Worm (Caenorhabditis elegans): ENCODE measurements around the gene nhr-37.

ce11 chrV:6652051-6652450, 30.1 kb downstream of the nhr-37 start, which contains the start of gene T10H9.8:
- TF ChIP-seq F13C5.2 (tag; optimal IDR thresholded peaks at IDR 0.05) (no peak), flt-1 (GFP tag; IDR thresholded peaks at IDR 0.05) (no peak), ceh-36 (tag; optimal IDR thresholded peaks at IDR 0.05) (no peak), tbx-11 (GFP tag; IDR thresholded peaks at IDR 0.05) (no peak), hmbx-1 (tag; optimal IDR thresholded peaks at IDR 0.05) (no peak), pes-1 (GFP tag; IDR thresholded peaks at IDR 0.05) (no peak), ama-1 (optimal IDR thresholded peaks at IDR 0.05) (no peak), sea-1 (GFP tag; conservative IDR thresholded peaks at IDR 0.05) (no peak), B0310.2 (tag; optimal IDR thresholded peaks at IDR 0.05) (no peak), hmg-4 (GFP tag; optimal IDR thresholded peaks at IDR 0.05) (no peak), hnd-1 (tag; optimal IDR thresholded peaks at IDR 0.05) (no peak), tbx-37 (GFP tag; conservative IDR thresholded peaks at IDR 0.05) (no peak), ceh-13 (GFP tag; optimal IDR thresholded peaks at IDR 0.05) (no peak), scrt-1 (GFP tag; IDR thresholded peaks at IDR 0.05) (no peak)

Measured in whole organism, early embryonic.